Worm (Caenorhabditis elegans) whole organism, late embryonic: ENCODE results near the gene hosl-1.

Source experiments
- ama-1 ChIP-seq: fragments of 150-350 bp; optimal IDR thresholded peaks from 2 replicates; lab custom pipeline; 2014
- ceh-18 ChIP-seq: sonication (generic microtip); optimal IDR thresholded peaks from 2 replicates; lab custom pipeline; 2016; ENCODE audit warnings: missing genetic modification characterization, missing compliant biosample characterization
- ceh-48 ChIP-seq: sonication (generic microtip); optimal IDR thresholded peaks from 2 replicates; lab custom pipeline; 2016; ENCODE audit warnings: missing genetic modification characterization, inconsistent platforms, missing compliant biosample characterization
- ceh-6 ChIP-seq: fragments of 200-800 bp; sonication (Bioruptor generic); optimal IDR thresholded peaks from 2 replicates; lab custom pipeline; 2018; ENCODE audit warnings: mild to moderate bottlenecking, missing genetic modification characterization, missing compliant biosample characterization
- ets-4 ChIP-seq: sonication (generic microtip); optimal IDR thresholded peaks from 2 replicates; lab custom pipeline; 2016; ENCODE audit warnings: missing genetic modification characterization, missing compliant biosample characterization
- nfya-1 ChIP-seq: sonication (generic microtip); optimal IDR thresholded peaks from 2 replicates; lab custom pipeline; 2017; ENCODE audit warnings: missing genetic modification characterization, mild to moderate bottlenecking, missing compliant biosample characterization, antibody characterized with exemption, moderate library complexity
- pha-4 ChIP-seq: fragments of 150-350 bp; optimal IDR thresholded peaks from 2 replicates; lab custom pipeline; 2018; ENCODE audit warnings: missing biosample characterization, missing genetic modification reagents, missing genetic modification characterization
- pqm-1 ChIP-seq: sonication (generic microtip); optimal IDR thresholded peaks from 2 replicates; lab custom pipeline; 2016; ENCODE audit warnings: missing genetic modification characterization, missing compliant biosample characterization
- tbx-2 ChIP-seq: sonication (generic microtip); optimal IDR thresholded peaks from 2 replicates; lab custom pipeline; 2016; ENCODE audit warnings: missing genetic modification characterization, missing compliant biosample characterization
- ttx-3 ChIP-seq: sonication (generic microtip); optimal IDR thresholded peaks from 2 replicates; lab custom pipeline; 2016; ENCODE audit warnings: missing genetic modification reagents, missing genetic modification characterization, missing compliant biosample characterization
- unc-86 ChIP-seq: sonication (generic microtip); optimal IDR thresholded peaks from 2 replicates; lab custom pipeline; 2016; ENCODE audit warnings: missing genetic modification characterization, missing compliant biosample characterization
- ztf-16 ChIP-seq: sonication (generic microtip); optimal IDR thresholded peaks from 2 replicates; lab custom pipeline; 2017; ENCODE audit warnings: missing genetic modification characterization, missing compliant biosample characterization

DNA sequence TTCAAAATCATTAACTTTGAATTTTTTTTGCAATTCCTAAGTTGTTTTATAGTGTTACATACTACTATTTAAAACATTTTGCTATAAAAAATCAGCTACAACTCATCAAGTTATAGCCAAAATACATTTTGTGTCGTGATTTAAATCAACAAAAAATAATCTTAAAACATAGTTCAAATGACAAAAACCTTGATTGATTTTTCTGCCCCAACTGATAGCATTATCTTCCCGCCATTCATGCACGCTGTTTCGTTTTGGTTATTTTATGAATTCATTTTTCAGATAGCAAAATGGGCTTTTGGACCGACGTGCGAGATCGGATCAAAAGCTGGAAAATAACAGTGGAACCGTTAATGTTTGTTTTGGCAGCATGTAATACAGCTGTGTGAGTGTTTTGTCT lies 4.8 kb upstream of the hosl-1 start, which contains the start of gene slcr-46.1:
- no peak for TF ChIP-seq ceh-6 (GFP tag; lab: Kevin White, UChicago)
- no peak for TF ChIP-seq pqm-1 (tag; lab: Kevin White, UChicago)
- no peak for TF ChIP-seq ceh-48
- no peak for TF ChIP-seq ceh-18 (tag; lab: Kevin White, UChicago)
- no peak for TF ChIP-seq pha-4 (tag; lab: Kevin White, UChicago)
- no peak for TF ChIP-seq unc-86
- no peak for TF ChIP-seq tbx-2
- TF ChIP-seq ttx-3 (tag; lab: Kevin White, UChicago), result no peak
- no peak for TF ChIP-seq ama-1 (lab: Kevin White, UChicago)
- TF ChIP-seq ztf-16 (tag; lab: Kevin White, UChicago), result no peak
- TF ChIP-seq ets-4, result no peak
- TF ChIP-seq nfya-1 (tag; lab: Kevin White, UChicago), result no peak
